Fruit fly (Drosophila melanogaster) whole organism, prepupa: ENCODE measurements around the gene CG13359.

ENCODE experiments used
- CG10631 ChIP-seq: fragments of 200-800 bp; sonication (Bioruptor generic); optimal IDR thresholded peaks from 2 replicates; lab custom pipeline; 2016; ENCODE audit warnings: missing biosample characterization, missing genetic modification characterization
- CG11762 ChIP-seq: fragments of 200-800 bp; sonication (Bioruptor generic); optimal IDR thresholded peaks from 3 replicates; lab custom pipeline; 2016; ENCODE audit warnings: missing biosample characterization, missing genetic modification characterization; ENCODE audit not compliant: insufficient read depth
- CG15336 ChIP-seq: fragments of 200-800 bp; sonication (Bioruptor generic); IDR thresholded peaks from 2 replicates; pipeline ENCODE4 v1.3.6; 2022; ENCODE audit warnings: missing biosample characterization, missing genetic modification characterization
- CG1621 ChIP-seq: fragments of 200-800 bp; sonication (Bioruptor generic); optimal IDR thresholded peaks from 3 replicates; lab custom pipeline; 2018; ENCODE audit warnings: missing biosample characterization, mild to moderate bottlenecking, missing genetic modification characterization
- CG31627 ChIP-seq: fragments of 200-800 bp; sonication (Bioruptor generic); optimal IDR thresholded peaks from 3 replicates; lab custom pipeline; 2016; ENCODE audit warnings: missing biosample characterization, missing genetic modification characterization
- CG32006 ChIP-seq: fragments of 200-800 bp; sonication (Bioruptor generic); optimal IDR thresholded peaks from 3 replicates; lab custom pipeline; 2017; ENCODE audit warnings: missing biosample characterization, mild to moderate bottlenecking, missing genetic modification characterization
- CG3919 ChIP-seq: fragments of 200-800 bp; sonication (Bioruptor generic); optimal IDR thresholded peaks from 3 replicates; lab custom pipeline; 2016; ENCODE audit warnings: missing biosample characterization, missing genetic modification characterization
- CG4318 ChIP-seq: fragments of 200-800 bp; sonication (Bioruptor generic); optimal IDR thresholded peaks from 3 replicates; lab custom pipeline; 2017; ENCODE audit warnings: missing biosample characterization, mild to moderate bottlenecking, missing genetic modification characterization
- CG6163 ChIP-seq: fragments of 200-800 bp; sonication (Bioruptor generic); IDR thresholded peaks from 3 replicates; pipeline ENCODE4 v1.3.6; 2022; ENCODE audit warnings: missing biosample characterization, missing genetic modification characterization
- CG6276 ChIP-seq: fragments of 200-800 bp; sonication (Bioruptor generic); optimal IDR thresholded peaks from 2 replicates; lab custom pipeline; 2017; ENCODE audit warnings: missing biosample characterization, mild to moderate bottlenecking, missing genetic modification characterization
- CG6792 ChIP-seq: fragments of 200-800 bp; sonication (Bioruptor generic); optimal IDR thresholded peaks from 3 replicates; lab custom pipeline; 2016; ENCODE audit warnings: missing biosample characterization, missing genetic modification characterization
- CG6808 ChIP-seq: fragments of 200-800 bp; sonication (Bioruptor generic); optimal IDR thresholded peaks from 3 replicates; lab custom pipeline; 2017; ENCODE audit warnings: missing biosample characterization, missing genetic modification characterization, mild to moderate bottlenecking, moderate library complexity, missing genetic modification reagents
- CG6854 ChIP-seq: fragments of 200-800 bp; sonication (Bioruptor generic); optimal IDR thresholded peaks from 2 replicates; lab custom pipeline; 2017; ENCODE audit warnings: missing biosample characterization, mild to moderate bottlenecking, missing genetic modification characterization
- CG8119 ChIP-seq: fragments of 200-800 bp; sonication (Bioruptor generic); IDR thresholded peaks from 3 replicates; pipeline ENCODE4 v1.3.6; 2022; ENCODE audit warnings: missing biosample characterization, missing genetic modification characterization
- CG8319 ChIP-seq: fragments of 200-800 bp; sonication (Bioruptor generic); optimal IDR thresholded peaks from 3 replicates; lab custom pipeline; 2016; ENCODE audit warnings: missing biosample characterization, missing genetic modification characterization
- CG8632 ChIP-seq: fragments of 200-800 bp; sonication (Bioruptor generic); optimal IDR thresholded peaks from 3 replicates; lab custom pipeline; 2016; ENCODE audit warnings: missing biosample characterization, missing genetic modification characterization
- Eip75B ChIP-seq: fragments of 200-800 bp; sonication (Bioruptor generic); optimal IDR thresholded peaks from 3 replicates; lab custom pipeline; 2016; ENCODE audit warnings: missing biosample characterization, missing genetic modification characterization
- Eip78C ChIP-seq: fragments of 200-800 bp; sonication (Bioruptor generic); peaks from one replicate; lab custom pipeline; 2016; ENCODE audit warnings: missing biosample characterization, missing genetic modification characterization
- Ets21C ChIP-seq: fragments of 200-800 bp; sonication (Bioruptor generic); optimal IDR thresholded peaks from 3 replicates; lab custom pipeline; 2016; ENCODE audit warnings: missing biosample characterization, missing genetic modification characterization
- Gug ChIP-seq: fragments of 200-800 bp; sonication (Bioruptor generic); IDR thresholded peaks from 2 replicates; pipeline ENCODE4 v1.3.6; 2022; ENCODE audit warnings: missing biosample characterization, missing genetic modification characterization
- Hr4 ChIP-seq: fragments of 200-800 bp; sonication (Bioruptor generic); optimal IDR thresholded peaks from 3 replicates; lab custom pipeline; 2016; ENCODE audit warnings: missing biosample characterization, missing genetic modification characterization
- Smox ChIP-seq: fragments of 200-800 bp; sonication (Bioruptor generic); optimal IDR thresholded peaks from 3 replicates; lab custom pipeline; 2016; ENCODE audit warnings: missing biosample characterization, missing genetic modification characterization
- Sox102F ChIP-seq: fragments of 200-800 bp; sonication (Bioruptor generic); optimal IDR thresholded peaks from 2 replicates; lab custom pipeline; 2016; ENCODE audit warnings: missing biosample characterization, mild to moderate bottlenecking, missing genetic modification characterization
- Sox14 ChIP-seq: fragments of 200-800 bp; sonication (Bioruptor generic); optimal IDR thresholded peaks from 3 replicates; lab custom pipeline; 2016; ENCODE audit warnings: missing biosample characterization, missing genetic modification characterization
- achi ChIP-seq: fragments of 200-800 bp; sonication (Bioruptor generic); optimal IDR thresholded peaks from 3 replicates; lab custom pipeline; 2016; ENCODE audit warnings: missing biosample characterization, missing genetic modification characterization
- acj6 ChIP-seq: fragments of 200-800 bp; sonication (Bioruptor generic); optimal IDR thresholded peaks from 3 replicates; lab custom pipeline; 2016; ENCODE audit warnings: missing biosample characterization, missing genetic modification characterization
- cyc ChIP-seq: fragments of 200-800 bp; sonication (Bioruptor generic); optimal IDR thresholded peaks from 3 replicates; lab custom pipeline; 2016; ENCODE audit warnings: missing biosample characterization, missing genetic modification characterization
- dsx ChIP-seq: fragments of 200-800 bp; optimal IDR thresholded peaks from 3 replicates; lab custom pipeline; 2019; ENCODE audit warnings: missing biosample characterization, mild to moderate bottlenecking, missing genetic modification characterization, moderate library complexity; ENCODE audit not compliant: poor library complexity, severe bottlenecking
- esn ChIP-seq: fragments of 200-800 bp; sonication (Bioruptor generic); optimal IDR thresholded peaks from 2 replicates; lab custom pipeline; 2016; ENCODE audit warnings: missing biosample characterization, mild to moderate bottlenecking, missing genetic modification characterization, moderate library complexity
- fd59A ChIP-seq: fragments of 200-800 bp; sonication (Bioruptor generic); optimal IDR thresholded peaks from 2 replicates; lab custom pipeline; 2017; ENCODE audit warnings: missing biosample characterization, mild to moderate bottlenecking, missing genetic modification characterization, missing genetic modification reagents
- fd85E ChIP-seq: fragments of 200-800 bp; sonication (Bioruptor generic); optimal IDR thresholded peaks from 3 replicates; lab custom pipeline; 2016; ENCODE audit warnings: missing biosample characterization, missing genetic modification characterization
- lz ChIP-seq: fragments of 200-800 bp; sonication (Bioruptor generic); optimal IDR thresholded peaks from 3 replicates; lab custom pipeline; 2016; ENCODE audit warnings: missing biosample characterization, missing genetic modification characterization
- net ChIP-seq: fragments of 200-800 bp; sonication (Bioruptor generic); optimal IDR thresholded peaks from 3 replicates; lab custom pipeline; 2016; ENCODE audit warnings: missing biosample characterization, missing genetic modification characterization
- pdm3 ChIP-seq: fragments of 200-800 bp; sonication (Bioruptor generic); optimal IDR thresholded peaks from 3 replicates; lab custom pipeline; 2016; ENCODE audit warnings: missing biosample characterization, missing genetic modification characterization
- ss ChIP-seq, 2 experiments: fragments of 200-800 bp; sonication (Bioruptor generic); optimal IDR thresholded peaks; 2 replicates in 1 of 2; 3 replicates in 1 of 2; lab custom pipeline; 2017 to 2018; ENCODE audit warnings: mild to moderate bottlenecking in 2 of 2, missing biosample characterization in 2 of 2, missing genetic modification characterization in 2 of 2, moderate library complexity in 1 of 2
- svp ChIP-seq: fragments of 200-800 bp; sonication (Bioruptor generic); peaks from one replicate; lab custom pipeline; 2016; ENCODE audit warnings: missing biosample characterization, missing genetic modification characterization
- topi ChIP-seq: fragments of 200-800 bp; sonication (Bioruptor generic); optimal IDR thresholded peaks from 3 replicates; lab custom pipeline; 2016; ENCODE audit warnings: missing biosample characterization, missing genetic modification characterization

Gene CG13359

DNA sequence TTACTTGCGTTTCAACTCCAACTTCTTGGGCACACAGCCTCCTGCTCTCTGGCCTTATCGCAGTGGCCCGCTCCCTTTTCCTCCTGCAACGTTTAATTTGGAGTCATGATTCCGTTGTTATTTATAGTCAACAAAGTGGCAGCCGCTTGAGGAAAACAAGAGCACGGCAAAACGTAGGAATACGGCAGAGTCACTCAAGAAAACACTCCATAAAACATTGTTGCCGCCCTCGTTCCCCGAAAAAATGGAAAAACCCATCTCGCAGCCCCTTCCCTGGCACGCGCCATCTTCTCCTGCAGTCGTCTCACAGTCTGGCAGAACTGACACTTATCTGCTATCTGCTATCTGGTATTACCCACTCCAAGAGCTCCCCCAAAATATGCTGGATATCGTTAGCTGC lies 21.7 kb upstream of the CG13359 start:
- TF ChIP-seq cyc (GFP tag; lab: Kevin White, UChicago): no peak
- TF ChIP-seq Sox102F (GFP tag; lab: Kevin White, UChicago): no peak
- no peak for TF ChIP-seq acj6
- TF ChIP-seq CG6792: no peak
- no peak for TF ChIP-seq CG6163 (GFP tag; lab: Robert Waterston, UW)
- no peak for TF ChIP-seq net (GFP tag; lab: Kevin White, UChicago)
- no peak for TF ChIP-seq dsx (GFP tag; lab: Kevin White, UChicago)
- no peak for TF ChIP-seq fd85E (GFP tag; lab: Kevin White, UChicago)

DNA sequence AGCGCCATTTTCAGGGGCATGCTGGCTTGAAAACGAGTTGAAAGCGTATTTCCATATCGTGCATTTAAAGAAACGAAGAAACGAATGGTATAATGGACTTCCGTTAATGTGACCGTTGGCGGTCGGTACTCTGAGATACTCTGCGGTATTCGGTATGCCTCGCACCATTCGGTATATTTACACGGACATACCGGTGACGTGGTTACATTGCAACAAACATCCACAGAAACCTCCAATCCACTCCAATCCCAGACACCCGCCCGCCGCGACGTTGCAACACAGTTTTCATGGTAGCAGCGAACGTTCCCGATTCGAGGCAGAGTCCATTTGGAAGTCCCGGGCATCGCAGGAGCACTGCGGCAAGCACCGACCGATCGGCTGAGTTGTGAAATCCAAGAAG lies 2.6 kb upstream of the CG13359 start, which contains the start of gene Sec22:
Gene Sec22 (plus strand): TSS at position 170 of the 400 bp plus-strand sequence.
- TF ChIP-seq CG10631 (GFP tag; lab: Kevin White, UChicago) (no peak), Eip75B (GFP tag; lab: Kevin White, UChicago) (no peak), ss (GFP tag; optimal IDR thresholded peaks at IDR 0.05; lab: Kevin White, UChicago) (peak in 1 of 2 experiments; percentile 36), Sox102F (GFP tag; lab: Kevin White, UChicago) (no peak), lz (GFP tag; lab: Kevin White, UChicago) (peak; percentile 11), acj6 (no peak), Gug (GFP tag; lab: Robert Waterston, UW) (no peak), dsx (GFP tag; lab: Kevin White, UChicago) (peak; percentile 26), cyc (GFP tag; lab: Kevin White, UChicago) (peak; percentile 3), Eip78C (GFP tag; lab: Kevin White, UChicago) (peak; percentile 45), CG11762 (GFP tag; lab: Kevin White, UChicago) (no peak)

DNA sequence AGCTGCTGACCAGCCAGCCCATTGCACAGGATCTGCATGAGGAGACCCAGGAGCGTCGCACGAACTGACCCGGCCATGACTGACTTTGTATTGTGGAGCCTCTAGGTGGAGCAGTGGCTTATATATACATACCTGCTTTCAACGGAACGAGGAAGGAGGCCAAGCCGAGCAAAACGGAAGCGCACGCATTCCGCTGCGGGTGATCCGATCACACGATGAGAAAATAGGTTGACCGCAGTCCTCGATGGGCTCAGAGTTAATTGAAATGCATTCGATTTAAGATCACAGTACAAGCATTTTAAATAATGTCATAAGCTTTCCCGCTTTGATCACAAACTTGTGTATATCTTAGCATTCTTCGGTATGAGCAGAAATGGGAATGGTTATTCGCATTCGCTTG lies 1.6 kb upstream of the CG13359 start, which contains the start of gene CG13358:
Gene CG13358 (minus strand): TSS at position 101 of the 400 bp plus-strand sequence.
- TF ChIP-seq CG8119 (GFP tag; lab: Robert Waterston, UW): 0 out of 3 replicates have a peak, but pooled peaks have one; percentile 14
- TF ChIP-seq Sox14: no peak
- TF ChIP-seq CG32006: peak; percentile 26
- TF ChIP-seq Eip78C (GFP tag; lab: Kevin White, UChicago): peak; percentile 19

- TF ChIP-seq ss (GFP tag; optimal IDR thresholded peaks at IDR 0.05; lab: Kevin White, UChicago) (no peak), CG6808 (GFP tag; lab: Kevin White, UChicago) (peak; percentile 6), fd59A (no peak), CG6276 (GFP tag; lab: Kevin White, UChicago) (no peak), Sox102F (GFP tag; lab: Kevin White, UChicago) (no peak), CG31627 (GFP tag; lab: Kevin White, UChicago) (peak; percentile 12), CG10631 (GFP tag; lab: Kevin White, UChicago) (peak; percentile 1), Ets21C (no peak), svp (GFP tag; lab: Kevin White, UChicago) (peak; percentile 23), Eip78C (GFP tag; lab: Kevin White, UChicago) (peak; percentile 47), CG3919 (GFP tag; lab: Kevin White, UChicago) (peak; percentile 13), topi (peak; percentile 18), Hr4 (no peak), cyc (GFP tag; lab: Kevin White, UChicago) (peak; percentile 6), Sox14 (peak; percentile 14)
Measured at dm6 chrX:801157-801872, 2.0 kb downstream of the CG13359 start, which contains the start of gene Rbf. TSS of gene Rbf (minus strand) at chrX:801479.

- TF ChIP-seq CG6792 (peak; percentile 1), topi (peak; percentile 7), esn (peak; percentile 46), CG8632 (no peak), achi (GFP tag; lab: Kevin White, UChicago) (no peak), Sox14 (peak; percentile 58), svp (GFP tag; lab: Kevin White, UChicago) (peak; percentile 91), Gug (GFP tag; lab: Robert Waterston, UW) (no peak), Smox (peak; percentile 6), lz (GFP tag; lab: Kevin White, UChicago) (no peak), CG4318 (no peak), CG6163 (GFP tag; lab: Robert Waterston, UW) (no peak), Eip78C (GFP tag; lab: Kevin White, UChicago) (peak; percentile 66), CG6808 (GFP tag; lab: Kevin White, UChicago) (peak; percentile 34), acj6 (no peak), Ets21C (no peak), CG1621 (tag; lab: Kevin White, UChicago) (peak; percentile 24), fd85E (GFP tag; lab: Kevin White, UChicago) (no peak), pdm3 (GFP tag; lab: Kevin White, UChicago) (no peak), Hr4 (no peak), CG6854 (no peak), CG15336 (GFP tag; lab: Robert Waterston, UW) (peak; percentile 9; the same call in 1 of the 2 replicates), dsx (GFP tag; lab: Kevin White, UChicago) (peak; percentile 59), CG8319 (no peak), Eip75B (GFP tag; lab: Kevin White, UChicago) (peak; percentile 36), CG31627 (GFP tag; lab: Kevin White, UChicago) (no peak)
Measured at dm6 chrX:796397-796989, 6.8 kb downstream of the CG13359 start.
